Fruit fly (Drosophila melanogaster) whole organism, larva: ENCODE results near the gene Ets65A.
A peak's percentile ranks its signal among the peaks of the same experiment; 100 is the strongest.

Experiments
- noc ChIP-seq: fragments of 200-800 bp; sonication (Bioruptor generic); optimal IDR thresholded peaks from 3 replicates; lab custom pipeline; 2019; ENCODE audit warnings: missing biosample characterization, mild to moderate bottlenecking, missing genetic modification characterization, moderate library complexity

Gene Ets65A

dm6 chr3L:6097270-6097669 lies at the start of gene Ets65A:
Ets65A (plus strand) TSS chr3L:6097617.
- no peak for TF ChIP-seq noc (tag; lab: Kevin White, UChicago)

- TF ChIP-seq noc (tag; lab: Kevin White, UChicago), result peak; percentile 74
Observed at dm6 chr3L:6050230-6050807, 47.1 kb upstream of the Ets65A start, which contains the start of gene Jon65Aiii. Jon65Aiii (plus strand) TSS chr3L:6050757.

DNA sequence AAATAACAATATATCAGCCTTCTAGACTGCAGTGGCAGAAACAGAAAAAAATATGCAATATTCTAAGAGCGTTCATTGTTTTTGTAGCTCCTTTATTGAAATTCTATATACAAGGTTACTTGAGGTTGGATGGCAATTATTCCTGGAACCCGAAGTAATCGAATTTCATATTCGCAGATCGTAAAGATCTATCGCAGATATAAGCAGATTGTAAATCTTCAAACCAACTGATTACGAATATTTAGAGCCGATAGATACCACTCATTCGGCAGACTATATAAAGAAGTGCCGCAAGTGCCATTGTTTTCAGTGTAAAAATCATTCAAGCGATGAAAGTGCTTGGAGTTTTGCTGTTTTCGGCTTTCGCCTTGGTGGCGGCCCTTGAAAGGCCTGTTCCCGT lies 45.4 kb upstream of the Ets65A start, which contains the start of gene Jon65Aii:
TSS of gene Jon65Aii (plus strand) at position 301 of the 400 bp plus-strand sequence.
- peak; percentile 5 for TF ChIP-seq noc (tag; lab: Kevin White, UChicago)

DNA sequence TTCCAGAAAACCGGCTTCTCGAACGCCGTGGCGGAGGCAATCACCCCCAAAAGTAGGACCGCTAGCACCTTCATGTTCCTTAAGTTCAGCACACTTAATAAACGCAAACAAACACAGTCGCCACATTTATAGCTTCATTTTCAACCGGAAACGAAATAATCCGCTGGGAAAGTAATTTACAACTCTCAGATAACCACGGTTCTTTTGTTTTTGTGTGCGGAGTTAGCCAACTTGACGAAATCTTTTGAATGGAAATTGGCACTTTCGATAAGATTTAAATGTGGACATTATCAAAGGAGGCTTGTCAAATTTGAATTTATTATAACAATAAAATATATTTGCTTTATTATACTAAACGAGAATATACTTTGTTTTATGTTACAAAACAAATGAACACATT lies 43.1 kb upstream of the Ets65A start, which contains the start of gene Jon65Ai:
TSS of gene Jon65Ai (minus strand) at position 101 of the 400 bp plus-strand sequence.
- peak; percentile 29 for TF ChIP-seq noc (tag; lab: Kevin White, UChicago)

DNA sequence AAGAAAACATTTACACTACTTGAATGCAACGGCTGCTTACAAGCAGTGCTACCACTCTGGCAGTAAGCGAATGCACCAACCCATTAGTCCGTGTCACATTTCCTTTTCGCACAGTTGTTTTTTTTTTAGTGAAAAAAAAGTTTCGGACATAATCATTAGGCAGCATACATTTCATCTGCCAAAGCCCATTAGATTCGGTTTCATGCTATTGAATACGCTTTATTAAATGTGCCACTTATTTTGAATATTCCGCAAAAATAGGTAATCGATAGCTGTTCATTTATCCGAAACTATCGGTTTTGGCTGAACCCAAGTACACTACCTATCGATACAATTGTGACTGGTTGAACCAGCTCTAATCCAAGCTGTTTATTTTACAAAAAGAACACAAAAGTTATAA lies 42.6 kb upstream of the Ets65A start, which contains the start of gene tant:
TSS of gene tant (plus strand) at position 334 of the 400 bp plus-strand sequence.
- TF ChIP-seq noc (tag; lab: Kevin White, UChicago), result no peak

DNA sequence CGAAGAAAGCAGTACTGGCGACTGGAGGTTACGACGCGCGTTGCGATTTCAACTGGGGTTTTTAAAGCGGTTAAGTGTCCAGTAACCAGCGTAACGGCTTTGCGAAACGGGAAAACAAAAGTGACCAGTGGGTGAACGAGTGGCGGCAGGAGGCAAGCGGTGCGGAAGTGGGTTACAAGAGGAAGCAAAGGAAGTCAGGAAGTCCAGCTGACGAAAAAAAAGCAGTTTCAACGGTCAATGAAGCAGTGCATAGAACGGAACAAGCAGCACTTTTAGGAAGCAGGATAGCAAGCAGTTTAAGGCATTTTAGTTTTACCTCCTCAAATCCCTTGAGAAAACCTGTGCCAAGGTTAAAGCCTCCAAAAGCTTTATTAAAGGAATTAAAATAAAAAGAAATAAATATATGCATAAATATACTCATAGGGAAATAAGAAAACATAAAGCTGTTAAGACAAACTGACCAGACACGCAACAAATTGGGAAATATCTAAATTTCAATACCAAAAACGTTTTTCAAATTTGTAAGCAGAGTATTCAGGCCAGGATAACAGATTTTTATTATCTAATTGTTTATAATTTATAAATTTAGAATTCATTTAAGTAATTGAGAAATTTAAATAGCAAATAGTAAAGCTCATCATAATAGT lies 38.2 kb upstream of the Ets65A start, which contains the start of gene CG6592:
TSS of gene CG6592 (plus strand) at position 597 of the 647 bp plus-strand sequence.
- no peak for TF ChIP-seq noc (tag; lab: Kevin White, UChicago)

- TF ChIP-seq noc (tag; lab: Kevin White, UChicago), result peak; percentile 24
Observed at dm6 chr3L:6062860-6063607, 34.4 kb upstream of the Ets65A start, which contains the start of gene CG10472. CG10472 (minus strand) TSS chr3L:6062910.

DNA sequence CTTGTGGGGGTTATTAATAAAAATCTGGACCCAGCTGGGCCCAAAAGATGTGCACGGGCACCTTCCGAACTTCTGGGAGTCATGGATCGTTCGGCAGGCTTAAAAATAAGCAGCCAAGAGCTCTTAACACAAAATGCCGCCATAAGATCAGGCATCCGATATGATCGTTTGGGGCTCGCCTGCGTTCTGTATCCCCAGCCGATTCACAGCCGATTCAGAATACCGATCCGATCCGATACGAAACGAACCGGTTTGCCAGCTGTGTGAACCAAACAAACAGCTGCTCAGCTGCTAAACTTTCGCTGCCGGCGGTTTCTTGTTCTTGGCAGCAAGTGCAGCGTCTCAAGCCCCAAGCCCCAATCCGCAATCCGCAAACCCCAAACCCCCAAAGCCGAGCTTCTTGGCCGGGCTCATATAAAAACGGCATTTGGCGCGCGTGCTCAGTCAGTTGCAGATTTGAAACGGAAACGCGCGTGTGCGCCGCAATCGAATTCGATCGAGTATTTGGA lies 31.5 kb upstream of the Ets65A start, which contains the start of gene CG42269:
TSS of gene CG42269 (plus strand) at position 416 of the 509 bp plus-strand sequence.
- no peak for TF ChIP-seq noc (tag; lab: Kevin White, UChicago)

dm6 chr3L:6068178-6068577 lies 29.2 kb upstream of the Ets65A start:
- TF ChIP-seq noc (tag; lab: Kevin White, UChicago), result no peak

DNA sequence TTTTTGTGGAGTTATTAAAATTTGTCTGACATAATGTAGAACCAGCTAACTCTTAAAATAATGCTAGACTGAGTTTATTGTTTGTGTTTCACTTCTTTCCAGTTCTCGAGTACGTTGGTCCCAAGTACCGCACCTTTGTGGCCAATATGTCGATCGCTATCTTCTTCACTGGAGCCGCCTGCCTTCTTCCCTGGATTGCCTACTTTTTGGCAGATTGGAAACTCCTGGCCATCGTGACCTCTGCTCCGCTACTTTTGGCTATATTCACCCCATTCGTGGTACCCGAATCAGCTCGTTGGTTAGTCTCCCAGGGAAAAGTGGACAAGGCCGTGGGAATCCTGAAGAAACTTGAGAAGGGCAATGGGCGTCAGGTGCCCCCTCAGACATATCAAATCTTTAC lies 27.3 kb upstream of the Ets65A start:
- no peak for TF ChIP-seq noc (tag; lab: Kevin White, UChicago)

DNA sequence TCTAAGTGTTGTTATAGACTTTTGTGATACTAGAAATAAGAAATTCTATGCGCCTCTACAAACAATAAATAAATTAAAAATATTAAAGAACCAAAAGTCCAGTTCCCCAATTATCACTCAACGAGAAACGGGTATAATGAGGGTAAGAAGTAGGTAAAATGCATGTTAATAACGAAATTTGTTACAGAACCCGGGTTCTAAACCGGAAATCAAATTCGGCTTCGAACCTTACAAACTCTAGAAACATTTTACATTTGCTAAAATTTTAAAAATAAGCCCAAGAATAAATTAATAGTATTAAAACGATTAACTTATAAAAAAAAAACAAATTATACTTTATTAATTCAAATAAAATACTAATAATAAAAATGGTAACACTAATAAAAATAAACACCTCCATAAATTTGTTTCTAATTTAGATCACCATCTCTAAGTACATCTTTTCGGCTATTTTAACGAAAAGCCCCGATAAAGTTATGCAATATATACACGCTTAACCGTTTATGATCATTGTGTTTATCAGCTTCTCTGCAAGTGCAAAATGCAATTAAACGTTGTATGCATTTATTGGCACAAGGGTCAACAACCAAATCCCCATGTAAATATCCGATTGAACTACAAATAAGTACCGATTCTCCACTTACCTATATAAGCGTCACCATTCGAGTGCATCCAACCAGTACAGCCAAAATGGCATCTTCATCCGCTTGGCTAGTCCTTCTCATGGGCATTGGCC lies 25.8 kb upstream of the Ets65A start, which contains the start of gene CG6602:
TSS of gene CG6602 (plus strand) at position 686 of the 736 bp plus-strand sequence.
- TF ChIP-seq noc (tag; lab: Kevin White, UChicago), result no peak

- peak; percentile 60 for TF ChIP-seq noc (tag; lab: Kevin White, UChicago)
Observed at dm6 chr3L:6074975-6075692, 22.3 kb upstream of the Ets65A start, which contains the start of the genes CG13295 and CG6610. CG13295 (minus strand) TSS chr3L:6075245. CG6610 (plus strand) TSS chr3L:6075536.

DNA sequence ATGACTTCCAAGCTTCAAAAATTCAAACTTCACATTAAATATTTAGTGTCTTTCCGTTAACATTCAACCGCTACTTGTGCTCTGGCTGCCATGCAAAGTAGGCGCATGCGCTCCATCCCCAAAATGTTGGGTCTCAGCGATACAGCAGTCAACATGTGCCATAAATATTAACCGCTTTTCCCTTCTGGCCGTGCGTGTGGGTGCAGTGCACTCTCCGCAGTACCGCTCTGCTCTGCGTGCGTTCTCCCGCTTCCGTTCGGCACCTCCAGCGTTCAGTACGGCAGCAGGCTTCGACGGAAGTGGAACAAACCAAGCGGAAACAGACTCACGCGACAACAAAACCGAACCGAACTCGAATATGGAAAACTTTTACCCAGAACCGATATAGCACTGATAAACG lies 21.0 kb upstream of the Ets65A start, which contains the start of gene ssp6:
TSS of gene ssp6 (plus strand) at position 294 of the 400 bp plus-strand sequence.
- no peak for TF ChIP-seq noc (tag; lab: Kevin White, UChicago)

DNA sequence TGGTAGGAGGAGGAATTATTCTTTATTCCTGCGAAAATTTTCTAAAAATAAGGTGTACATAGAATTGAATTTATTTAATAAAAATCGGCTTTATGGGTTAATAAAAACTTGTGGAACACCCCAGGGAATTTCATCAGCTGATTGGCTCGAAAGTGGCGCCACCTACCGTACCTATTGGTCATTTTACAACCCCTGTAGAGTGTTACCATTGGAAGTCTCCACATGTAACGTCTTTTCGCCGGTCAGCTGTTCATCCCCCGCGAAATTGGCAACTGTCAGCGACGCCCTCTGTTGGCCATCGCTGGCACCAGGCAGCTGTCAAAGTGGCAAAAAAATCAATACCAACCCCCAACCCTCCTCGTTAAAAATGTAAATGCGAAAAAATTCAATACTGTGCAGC lies 14.9 kb upstream of the Ets65A start, which contains the start of gene CG13293:
TSS of gene CG13293 (plus strand) at position 323 of the 400 bp plus-strand sequence.
- no peak for TF ChIP-seq noc (tag; lab: Kevin White, UChicago)
